Worm (Caenorhabditis elegans): Measurements from ENCODE around the gene pisy-1.

DNA sequence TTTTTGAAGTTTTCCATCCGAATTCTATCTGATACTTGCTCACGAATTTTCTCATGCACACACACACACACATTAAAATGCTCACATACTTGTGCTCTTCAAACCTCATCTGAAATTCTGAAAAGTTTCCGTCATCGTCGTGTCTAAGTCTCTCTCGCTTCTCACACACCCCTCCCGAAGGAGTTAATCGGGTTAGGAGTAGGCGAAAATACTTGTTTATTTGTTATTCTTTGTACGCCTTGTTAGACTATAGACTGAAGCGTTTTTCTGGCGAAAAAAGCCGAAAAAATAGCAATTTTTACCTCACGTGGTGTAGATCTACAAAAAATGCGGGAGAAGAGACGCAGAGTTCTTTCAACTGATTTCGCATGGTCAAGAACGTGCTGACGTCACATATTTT lies 47.2 kb downstream of the pisy-1 start:
- no peak for TF ChIP-seq die-1 (tag; optimal IDR thresholded peaks at IDR 0.05)
- no peak for TF ChIP-seq pha-4 (tag; optimal IDR thresholded peaks at IDR 0.05)

Data from whole organism, young adult.